Fruit fly (Drosophila melanogaster) S2 (cell line): ENCODE results near the gene Ndfip.

Source experiments
- CG8478 ChIP-seq: fragments of >200 bp; optimal IDR thresholded peaks from 2 replicates; lab custom pipeline; 2018
- CTCF ChIP-seq, 2 experiments: fragments of >200 bp; optimal IDR thresholded peaks; 2 replicates each; lab custom pipeline; 2018

- no peak for TF ChIP-seq CTCF (optimal IDR thresholded peaks at IDR 0.05; lab: Kevin White, UChicago)
- TF ChIP-seq CG8478 (lab: Kevin White, UChicago): no peak
Measured at dm6 chr3L:17622081-17622850, 31.8 kb downstream of the Ndfip start.
